Worm (Caenorhabditis elegans) whole organism, L4 larva: Measurements from ENCODE around the gene F54D5.3.

Source experiments
- T20F7.1 ChIP-seq: fragments of 200-800 bp; sonication (Bioruptor generic); optimal IDR thresholded peaks from 2 replicates; lab custom pipeline; 2018; ENCODE audit warnings: mild to moderate bottlenecking, missing genetic modification characterization, missing compliant biosample characterization
- aha-1 ChIP-seq: fragments of 150-350 bp; peaks from one replicate; lab custom pipeline; 2014; ENCODE audit warnings: missing biosample characterization, missing genetic modification characterization
- lin-13 ChIP-seq: fragments of 150-350 bp; optimal IDR thresholded peaks from 2 replicates; lab custom pipeline; 2014; ENCODE audit warnings: missing biosample characterization, missing genetic modification reagents, missing genetic modification characterization
- mdl-1 ChIP-seq, 2 experiments: fragments of 150-350 bp in 1 of 2; sonication (generic microtip) in 1 of 2; optimal IDR thresholded peaks; 2 replicates each; lab custom pipeline; 2014 to 2017; ENCODE audit warnings: missing biosample characterization in 2 of 2, missing genetic modification characterization in 2 of 2
- nhr-10 ChIP-seq: fragments of 150-350 bp; optimal IDR thresholded peaks from 2 replicates; lab custom pipeline; 2014; ENCODE audit warnings: missing biosample characterization, missing genetic modification characterization
- nhr-28 ChIP-seq: fragments of 150-350 bp; optimal IDR thresholded peaks from 2 replicates; lab custom pipeline; 2014; ENCODE audit warnings: missing biosample characterization, missing genetic modification characterization
- pqm-1 ChIP-seq: sonication (generic microtip); optimal IDR thresholded peaks from 2 replicates; lab custom pipeline; 2017; ENCODE audit warnings: missing biosample characterization, missing genetic modification characterization
- snpc-4 ChIP-seq: fragments of 150-350 bp; optimal IDR thresholded peaks from 2 replicates; lab custom pipeline; 2014; ENCODE audit warnings: missing biosample characterization, missing genetic modification characterization
- unc-62 ChIP-seq, 3 experiments: fragments of 150-350 bp in 1 of 3; sonication (generic microtip); optimal IDR thresholded peaks in 2 of 3; peaks in 1 of 3; 1 replicate in 1 of 3; 2 replicates in 2 of 3; lab custom pipeline; 2014 to 2017; ENCODE audit warnings: missing biosample characterization in 3 of 3, missing genetic modification characterization in 3 of 3, missing genetic modification reagents in 3 of 3, missing genotype in 1 of 3
- zip-11 ChIP-seq: fragments of 200-800 bp; sonication (Bioruptor generic); IDR thresholded peaks from 2 replicates; pipeline ENCODE4 v1.3.6; 2022; ENCODE audit warnings: missing genetic modification characterization, missing compliant biosample characterization

ce11 chrII:11602387-11602960 is 30.9 kb downstream of the F54D5.3 start:
- no peak for TF ChIP-seq mdl-1 (tag; optimal IDR thresholded peaks at IDR 0.05; lab: Kevin White, UChicago)
- no peak for TF ChIP-seq aha-1 (tag; lab: Kevin White, UChicago)
- TF ChIP-seq T20F7.1, result no peak
- TF ChIP-seq snpc-4, result no peak
- TF ChIP-seq unc-62 (GFP tag; optimal IDR thresholded peaks at IDR 0.05 in 1 of 2; lab: Kevin White, UChicago), result peak in 1 of 2 experiments; percentile 57
- TF ChIP-seq unc-62 (tag; optimal IDR thresholded peaks at IDR 0.05; lab: Kevin White, UChicago), result no peak
- no peak for TF ChIP-seq nhr-28 (tag; lab: Kevin White, UChicago)
- no peak for TF ChIP-seq zip-11 (GFP tag; lab: Robert Waterston, UW)
- no peak for TF ChIP-seq nhr-10 (tag; lab: Kevin White, UChicago)
- TF ChIP-seq pqm-1 (tag; lab: Kevin White, UChicago), result no peak
- no peak for TF ChIP-seq lin-13
